Worm (Caenorhabditis elegans) whole organism, young adult: ENCODE results near the gene C02B10.3.

ENCODE experiments used
- B0261.1 ChIP-seq: sonication (generic microtip); optimal IDR thresholded peaks from 2 replicates; lab custom pipeline; 2016; ENCODE audit warnings: mild to moderate bottlenecking, missing genetic modification characterization, moderate library complexity, missing compliant biosample characterization
- F10E7.11 ChIP-seq: sonication (generic microtip); optimal IDR thresholded peaks from 2 replicates; lab custom pipeline; 2017; ENCODE audit warnings: mild to moderate bottlenecking, missing genetic modification characterization, moderate library complexity, missing compliant biosample characterization
- F23B12.7 ChIP-seq: sonication (generic microtip); optimal IDR thresholded peaks from 2 replicates; lab custom pipeline; 2017; ENCODE audit warnings: missing genetic modification characterization, mild to moderate bottlenecking, missing compliant biosample characterization, antibody characterized with exemption, moderate library complexity; ENCODE audit not compliant: insufficient read depth
- K11D2.4 ChIP-seq: fragments of 200-800 bp; sonication (Bioruptor generic); IDR thresholded peaks from 2 replicates; pipeline ENCODE4 v1.3.6; 2022; ENCODE audit warnings: missing genetic modification reagents, missing genetic modification characterization, missing compliant biosample characterization
- K12H6.12 ChIP-seq: fragments of 200-800 bp; sonication (Bioruptor generic); optimal IDR thresholded peaks from 2 replicates; lab custom pipeline; 2018; ENCODE audit warnings: mild to moderate bottlenecking, missing genetic modification characterization, missing compliant biosample characterization
- T07F8.4 ChIP-seq: sonication (generic microtip); optimal IDR thresholded peaks from 2 replicates; lab custom pipeline; 2016; ENCODE audit warnings: mild to moderate bottlenecking, missing genetic modification characterization, moderate library complexity, missing compliant biosample characterization
- Y95B8A.8 ChIP-seq: fragments of 200-800 bp; sonication (Bioruptor generic); IDR thresholded peaks from 2 replicates; pipeline ENCODE4 v1.3.6; 2022; ENCODE audit warnings: missing genetic modification reagents, missing genetic modification characterization, missing compliant biosample characterization
- ZK185.1 ChIP-seq: sonication (generic microtip); optimal IDR thresholded peaks from 2 replicates; lab custom pipeline; 2016; ENCODE audit warnings: mild to moderate bottlenecking, missing genetic modification characterization, missing compliant biosample characterization; ENCODE audit not compliant: poor library complexity, severe bottlenecking
- akir-1 ChIP-seq: fragments of 200-800 bp; sonication (Bioruptor generic); optimal IDR thresholded peaks from 2 replicates; lab custom pipeline; 2018; ENCODE audit warnings: mild to moderate bottlenecking, missing genetic modification characterization, moderate library complexity, missing compliant biosample characterization
- attf-6 ChIP-seq: fragments of 200-800 bp; sonication (Bioruptor generic); IDR thresholded peaks from 2 replicates; pipeline ENCODE4 v1.3.6; 2022; ENCODE audit warnings: missing genetic modification reagents, missing genetic modification characterization, missing compliant biosample characterization
- bed-1 ChIP-seq: fragments of 200-800 bp; sonication (Bioruptor generic); IDR thresholded peaks from 2 replicates; pipeline ENCODE4 v1.3.6; 2022; ENCODE audit warnings: missing genetic modification reagents, missing genetic modification characterization, missing compliant biosample characterization
- cebp-1 ChIP-seq, 2 experiments: fragments of 200-800 bp in 1 of 2; sonication (Bioruptor generic) in 1 of 2; sonication (generic microtip) in 1 of 2; IDR thresholded peaks in 1 of 2; optimal IDR thresholded peaks in 1 of 2; 2 replicates each; pipeline versions ENCODE4 v1.3.6 to Lab custom; 2017 to 2022; ENCODE audit warnings: missing compliant biosample characterization in 2 of 2, missing genetic modification characterization in 2 of 2, mild to moderate bottlenecking in 1 of 2, missing genetic modification reagents in 1 of 2, moderate library complexity in 1 of 2
- die-1 ChIP-seq: sonication (generic microtip); optimal IDR thresholded peaks from 2 replicates; lab custom pipeline; 2016; ENCODE audit warnings: missing genotype, mild to moderate bottlenecking, missing genetic modification characterization, missing compliant biosample characterization
- dpff-1 ChIP-seq: sonication (generic microtip); optimal IDR thresholded peaks from 2 replicates; lab custom pipeline; 2017; ENCODE audit warnings: mild to moderate bottlenecking, missing genetic modification characterization, missing compliant biosample characterization
- fkh-3 ChIP-seq: sonication (generic microtip); optimal IDR thresholded peaks from 2 replicates; lab custom pipeline; 2016; ENCODE audit warnings: mild to moderate bottlenecking, missing genetic modification characterization, missing compliant biosample characterization
- gei-17 ChIP-seq: fragments of 200-800 bp; sonication (Bioruptor generic); optimal IDR thresholded peaks from 2 replicates; lab custom pipeline; 2018; ENCODE audit warnings: mild to moderate bottlenecking, missing genetic modification characterization, missing compliant biosample characterization
- lsl-1 ChIP-seq: fragments of 200-800 bp; sonication (Bioruptor generic); optimal IDR thresholded peaks from 2 replicates; lab custom pipeline; 2018; ENCODE audit warnings: mild to moderate bottlenecking, missing genetic modification characterization, moderate library complexity, missing compliant biosample characterization
- madf-3 ChIP-seq: fragments of 200-800 bp; sonication (Bioruptor generic); IDR thresholded peaks from 2 replicates; pipeline ENCODE4 v1.3.6; 2022; ENCODE audit warnings: missing genetic modification reagents, missing genetic modification characterization, missing compliant biosample characterization
- madf-8 ChIP-seq: fragments of 200-800 bp; sonication (Bioruptor generic); conservative IDR thresholded peaks from 2 replicates; pipeline ENCODE4 v1.3.6; 2022; ENCODE audit warnings: missing genetic modification reagents, missing genetic modification characterization, missing compliant biosample characterization
- mes-4 ChIP-seq: sonication (generic microtip); optimal IDR thresholded peaks from 2 replicates; lab custom pipeline; 2016; ENCODE audit warnings: missing genotype, missing genetic modification characterization, missing compliant biosample characterization
- nfya-1 ChIP-seq: sonication (generic microtip); optimal IDR thresholded peaks from 2 replicates; lab custom pipeline; 2017; ENCODE audit warnings: antibody characterized with exemption, missing compliant biosample characterization, missing genetic modification characterization, borderline replicate concordance; ENCODE audit not compliant: insufficient read depth
- nfyb-1 ChIP-seq: fragments of 200-800 bp; sonication (Bioruptor generic); IDR thresholded peaks from 2 replicates; pipeline ENCODE4 v1.3.6; 2022; ENCODE audit warnings: missing genetic modification reagents, missing genetic modification characterization, missing compliant biosample characterization
- rcor-1 ChIP-seq: fragments of 200-800 bp; sonication (Bioruptor generic); IDR thresholded peaks from 2 replicates; pipeline ENCODE4 v1.3.6; 2022; ENCODE audit warnings: missing genetic modification reagents, missing genetic modification characterization, missing compliant biosample characterization
- repo-1 ChIP-seq: sonication (generic microtip); optimal IDR thresholded peaks from 2 replicates; lab custom pipeline; 2017; ENCODE audit warnings: mild to moderate bottlenecking, missing genetic modification characterization, missing compliant biosample characterization
- rpc-1 ChIP-seq, 2 experiments: fragments of 150-350 bp in 1 of 2; sonication (generic microtip) in 1 of 2; optimal IDR thresholded peaks; 2 replicates each; lab custom pipeline; 2014 to 2018; ENCODE audit warnings: missing biosample characterization in 1 of 2, missing genetic modification characterization in 1 of 2, missing genetic modification reagents in 1 of 2, missing genotype in 1 of 2
- snpc-1.3 ChIP-seq: sonication (generic microtip); optimal IDR thresholded peaks from 2 replicates; lab custom pipeline; 2017; ENCODE audit warnings: missing genetic modification characterization, mild to moderate bottlenecking, missing compliant biosample characterization, antibody characterized with exemption, moderate library complexity, missing genotype, missing genetic modification reagents; ENCODE audit not compliant: insufficient read depth
- snpc-4 ChIP-seq, 5 experiments: fragments of 150-350 bp in 1 of 5; sonication (generic microtip) in 4 of 5; optimal IDR thresholded peaks; 2 replicates each; lab custom pipeline; 2014 to 2018; ENCODE audit warnings: missing genetic modification characterization in 5 of 5, missing biosample characterization in 3 of 5, antibody characterized with exemption in 2 of 5, mild to moderate bottlenecking in 2 of 5, missing compliant biosample characterization in 2 of 5, missing genotype in 2 of 5, moderate library complexity in 2 of 5, missing genetic modification reagents in 1 of 5
- sptf-2 ChIP-seq: fragments of 200-800 bp; sonication (Bioruptor generic); optimal IDR thresholded peaks from 2 replicates; lab custom pipeline; 2018; ENCODE audit warnings: mild to moderate bottlenecking, missing genetic modification characterization, missing compliant biosample characterization
- tbp1 ChIP-seq: fragments of 200-800 bp; sonication (Bioruptor generic); optimal IDR thresholded peaks from 2 replicates; lab custom pipeline; 2018; ENCODE audit warnings: mild to moderate bottlenecking, missing genetic modification characterization, missing compliant biosample characterization
- tlf-1 ChIP-seq: fragments of 200-800 bp; sonication (Bioruptor generic); optimal IDR thresholded peaks from 2 replicates; lab custom pipeline; 2018; ENCODE audit warnings: mild to moderate bottlenecking, missing genetic modification characterization, missing compliant biosample characterization
- ztf-22 ChIP-seq: fragments of 200-800 bp; sonication (Bioruptor generic); optimal IDR thresholded peaks from 2 replicates; lab custom pipeline; 2018; ENCODE audit warnings: mild to moderate bottlenecking, missing genetic modification characterization, moderate library complexity, missing compliant biosample characterization

C02B10.3 gene

ce11 chrIV:5101945-5102344 lies 1.1 kb downstream of the C02B10.3 start:
- TF ChIP-seq madf-8 (GFP tag; lab: Robert Waterston, UW), result no peak
- no peak for TF ChIP-seq K11D2.4 (GFP tag; lab: Robert Waterston, UW)
- TF ChIP-seq bed-1, result no peak
- TF ChIP-seq mes-4 (tag; lab: Kevin White, UChicago), result no peak
- TF ChIP-seq tlf-1 (GFP tag; lab: Kevin White, UChicago), result no peak
- no peak for TF ChIP-seq die-1

ce11 chrIV:5100145-5100544 lies 2.9 kb downstream of the C02B10.3 start:
- TF ChIP-seq K12H6.12 (tag; lab: Kevin White, UChicago) (peak; percentile 17), nfyb-1 (GFP tag; lab: Robert Waterston, UW) (0 out of 2 replicates have a peak, but pooled peaks have one; percentile 21), T07F8.4 (tag; lab: Kevin White, UChicago) (no peak)

- no peak for TF ChIP-seq rpc-1 (optimal IDR thresholded peaks at IDR 0.05; lab: Kevin White, UChicago)
- no peak for TF ChIP-seq rpc-1 (tag; optimal IDR thresholded peaks at IDR 0.05; lab: Kevin White, UChicago)
- TF ChIP-seq rcor-1 (GFP tag; lab: Robert Waterston, UW), result no peak
- no peak for TF ChIP-seq sptf-2 (GFP tag; lab: Kevin White, UChicago)
- TF ChIP-seq nfya-1 (tag; lab: Kevin White, UChicago), result no peak
- TF ChIP-seq madf-3, result no peak
- no peak for TF ChIP-seq snpc-4 (GFP tag; optimal IDR thresholded peaks at IDR 0.05; lab: Kevin White, UChicago)
- TF ChIP-seq snpc-4 (tag; optimal IDR thresholded peaks at IDR 0.05; lab: Kevin White, UChicago), result no peak
- no peak for TF ChIP-seq fkh-3 (tag; lab: Kevin White, UChicago)
- TF ChIP-seq ztf-22, result no peak
- TF ChIP-seq attf-6 (GFP tag; lab: Robert Waterston, UW), result no peak
- no peak for TF ChIP-seq akir-1 (GFP tag; lab: Kevin White, UChicago)
- no peak for TF ChIP-seq B0261.1 (tag; lab: Kevin White, UChicago)
- no peak for TF ChIP-seq gei-17
- no peak for TF ChIP-seq K11D2.4 (GFP tag; lab: Robert Waterston, UW)
- TF ChIP-seq snpc-1.3 (tag; lab: Kevin White, UChicago), result no peak
- TF ChIP-seq ZK185.1 (tag; lab: Kevin White, UChicago), result no peak
- no peak for TF ChIP-seq F10E7.11 (tag; lab: Kevin White, UChicago)
Observed at ce11 chrIV:5093462-5093861, 9.6 kb downstream of the C02B10.3 start.

- TF ChIP-seq F23B12.7 (tag; lab: Kevin White, UChicago) (peak; percentile 10), cebp-1 (GFP tag; IDR thresholded peaks at IDR 0.05; lab: Robert Waterston, UW) (no peak), cebp-1 (tag; optimal IDR thresholded peaks at IDR 0.05; lab: Kevin White, UChicago) (peak; percentile 8), repo-1 (no peak), snpc-4 (GFP tag; optimal IDR thresholded peaks at IDR 0.05; lab: Kevin White, UChicago) (peak; percentile 15), snpc-4 (tag; optimal IDR thresholded peaks at IDR 0.05; lab: Kevin White, UChicago) (peak in 3 of 4 experiments; percentile 7 to 73 (median 71)), Y95B8A.8 (GFP tag; lab: Robert Waterston, UW) (no peak), dpff-1 (tag; lab: Kevin White, UChicago) (no peak), lsl-1 (peak; percentile 76), tbp1 (GFP tag; lab: Kevin White, UChicago) (peak; percentile 8)
- TF ChIP-seq, all 124 proteins: peak for 5
Observed at ce11 chrIV:5090993-5091793, 11.9 kb downstream of the C02B10.3 start, which contains the start of the genes snpn-1 and C02B10.4. Gene snpn-1 (minus strand): TSS chrIV:5091043. Gene C02B10.4 (plus strand): TSS chrIV:5091586.
